Fruit fly (Drosophila melanogaster) whole organism, wandering third instar larva: ENCODE results near the gene CG10175.

Experiments used
- Abd-B ChIP-seq: fragments of >200 bp; optimal IDR thresholded peaks from 2 replicates; lab custom pipeline; 2017; ENCODE audit warnings: missing biosample characterization, missing genetic modification characterization
- Hnf4 ChIP-seq: fragments of 200-800 bp; sonication (Bioruptor generic); optimal IDR thresholded peaks from 2 replicates; lab custom pipeline; 2016; ENCODE audit warnings: missing biosample characterization, mild to moderate bottlenecking, missing genetic modification characterization
- N ChIP-seq: fragments of >200 bp; optimal IDR thresholded peaks from 2 replicates; lab custom pipeline; 2018; ENCODE audit warnings: missing biosample characterization, missing external identifiers, missing genetic modification characterization
- Sp1 ChIP-seq: fragments of 200-800 bp; sonication (Bioruptor generic); optimal IDR thresholded peaks from 3 replicates; lab custom pipeline; 2019; ENCODE audit warnings: missing biosample characterization, mild to moderate bottlenecking, missing genetic modification characterization, moderate library complexity
- dsf ChIP-seq: sonication (Bioruptor generic); optimal IDR thresholded peaks from 2 replicates; lab custom pipeline; 2016; ENCODE audit warnings: missing biosample characterization, missing genetic modification characterization, borderline replicate concordance
- fru ChIP-seq: fragments of 200-800 bp; sonication (Bioruptor generic); optimal IDR thresholded peaks from 3 replicates; lab custom pipeline; 2016; ENCODE audit warnings: missing biosample characterization, mild to moderate bottlenecking, missing genetic modification characterization
- pan ChIP-seq: fragments of >200 bp; optimal IDR thresholded peaks from 2 replicates; lab custom pipeline; 2017

DNA sequence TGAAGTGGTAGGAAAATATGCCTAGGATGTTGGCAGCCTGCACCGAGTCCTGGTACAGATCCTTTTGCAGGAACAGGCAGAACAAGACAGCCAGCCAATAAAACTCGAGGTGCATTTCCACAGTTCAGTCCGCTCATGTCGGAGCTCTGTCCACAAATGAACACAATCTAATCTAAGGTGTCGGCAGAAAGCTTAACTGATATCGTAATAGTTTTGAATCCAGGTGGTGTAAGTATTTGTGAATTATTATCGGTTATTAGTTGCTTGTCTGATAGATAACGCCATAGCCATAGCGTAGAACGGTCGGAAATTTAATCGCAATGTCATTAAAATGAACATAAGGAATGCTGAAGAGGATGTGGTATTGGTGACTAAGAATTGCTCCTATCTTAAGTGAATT, 3.8 kb upstream of the CG10175 start, which contains the start of gene Ugt303B3:
- no peak for TF ChIP-seq dsf (GFP tag; lab: Kevin White, UChicago)
- no peak for TF ChIP-seq fru (GFP tag; lab: Kevin White, UChicago)
- TF ChIP-seq Hnf4 (GFP tag; lab: Kevin White, UChicago) = no peak
- no peak for TF ChIP-seq Sp1 (GFP tag; lab: Kevin White, UChicago)
- no peak for TF ChIP-seq pan (lab: Kevin White, UChicago)
- no peak for TF ChIP-seq Abd-B (GFP tag; lab: Kevin White, UChicago)
- no peak for TF ChIP-seq N (GFP tag; lab: Kevin White, UChicago)
